Fruit fly (Drosophila melanogaster) whole organism, wandering third instar larva: Measurements from ENCODE around the gene Tango9.
A peak's percentile ranks its signal among the peaks of the same experiment; 100 is the strongest.

Source experiments
- Abd-B ChIP-seq: fragments of >200 bp; optimal IDR thresholded peaks from 2 replicates; lab custom pipeline; 2017; ENCODE audit warnings: missing biosample characterization, missing genetic modification characterization
- CG32264 ChIP-seq: fragments of 200-800 bp; sonication (Bioruptor generic); optimal IDR thresholded peaks from 2 replicates; lab custom pipeline; 2016; ENCODE audit warnings: missing biosample characterization, missing genetic modification characterization
- CG9705 ChIP-seq: fragments of 200-800 bp; sonication (Bioruptor generic); optimal IDR thresholded peaks from 2 replicates; lab custom pipeline; 2018; ENCODE audit warnings: missing biosample characterization, mild to moderate bottlenecking, missing genetic modification characterization
- CrebA ChIP-seq: fragments of 200-800 bp; sonication (Bioruptor generic); optimal IDR thresholded peaks from 2 replicates; lab custom pipeline; 2016; ENCODE audit warnings: missing biosample characterization, mild to moderate bottlenecking, missing genetic modification characterization, borderline replicate concordance
- Dfd ChIP-seq: fragments of >200 bp; optimal IDR thresholded peaks from 2 replicates; lab custom pipeline; 2017; ENCODE audit warnings: missing biosample characterization, missing genetic modification characterization
- Dif ChIP-seq: fragments of 200-275, 200-300 bp; sonication (Bioruptor generic); optimal IDR thresholded peaks from 2 replicates; lab custom pipeline; 2018; ENCODE audit warnings: missing biosample characterization, missing genetic modification characterization; ENCODE audit not compliant: partially characterized antibody
- GATAd ChIP-seq: sonication (Bioruptor generic); optimal IDR thresholded peaks from 2 replicates; lab custom pipeline; 2016; ENCODE audit warnings: missing biosample characterization, missing genetic modification characterization
- HLH106 ChIP-seq: fragments of 200-800 bp; optimal IDR thresholded peaks from 3 replicates; lab custom pipeline; 2019; ENCODE audit warnings: missing biosample characterization, mild to moderate bottlenecking, missing genetic modification characterization, moderate library complexity
- Hnf4 ChIP-seq: fragments of 200-800 bp; sonication (Bioruptor generic); optimal IDR thresholded peaks from 2 replicates; lab custom pipeline; 2016; ENCODE audit warnings: missing biosample characterization, mild to moderate bottlenecking, missing genetic modification characterization
- Hr78 ChIP-seq: fragments of >200 bp; optimal IDR thresholded peaks from 2 replicates; lab custom pipeline; 2017; ENCODE audit warnings: missing biosample characterization, missing genetic modification characterization
- Hr83 ChIP-seq: fragments of 200-300 bp; sonication (Bioruptor generic); optimal IDR thresholded peaks from 2 replicates; lab custom pipeline; 2016; ENCODE audit warnings: missing biosample characterization, mild to moderate bottlenecking, missing genetic modification characterization, moderate library complexity; ENCODE audit not compliant: poor library complexity, severe bottlenecking
- Jra ChIP-seq: sonication (Bioruptor generic); optimal IDR thresholded peaks from 2 replicates; lab custom pipeline; 2016; ENCODE audit warnings: missing biosample characterization, missing genetic modification characterization
- Mio ChIP-seq: sonication (Bioruptor generic); optimal IDR thresholded peaks from 2 replicates; lab custom pipeline; 2016; ENCODE audit warnings: missing biosample characterization, missing genetic modification characterization
- Myc ChIP-seq: fragments of >200 bp; optimal IDR thresholded peaks from 2 replicates; lab custom pipeline; 2017
- N ChIP-seq: fragments of >200 bp; optimal IDR thresholded peaks from 2 replicates; lab custom pipeline; 2018; ENCODE audit warnings: missing biosample characterization, missing external identifiers, missing genetic modification characterization
- OdsH ChIP-seq: fragments of 200-800 bp; sonication (Bioruptor generic); optimal IDR thresholded peaks from 2 replicates; lab custom pipeline; 2016; ENCODE audit warnings: missing biosample characterization, mild to moderate bottlenecking, missing genetic modification characterization
- Rel ChIP-seq, 2 experiments: fragments of 200-800 bp; sonication (Bioruptor generic) in 1 of 2; optimal IDR thresholded peaks; 2 replicates in 1 of 2; 3 replicates in 1 of 2; lab custom pipeline; 2016 to 2019; ENCODE audit warnings: mild to moderate bottlenecking in 2 of 2, missing biosample characterization in 2 of 2, missing genetic modification characterization in 2 of 2, moderate library complexity in 1 of 2
- Sp1 ChIP-seq: fragments of 200-800 bp; sonication (Bioruptor generic); optimal IDR thresholded peaks from 3 replicates; lab custom pipeline; 2019; ENCODE audit warnings: missing biosample characterization, mild to moderate bottlenecking, missing genetic modification characterization, moderate library complexity
- Vsx2 ChIP-seq: fragments of 200-300, 225-300 bp; sonication (Bioruptor generic); optimal IDR thresholded peaks from 2 replicates; lab custom pipeline; 2018; ENCODE audit warnings: missing biosample characterization, missing genetic modification characterization; ENCODE audit not compliant: partially characterized antibody
- br ChIP-seq: fragments of 200-800 bp; sonication (Bioruptor generic); optimal IDR thresholded peaks from 2 replicates; lab custom pipeline; 2016; ENCODE audit warnings: missing biosample characterization, missing genetic modification characterization
- brk ChIP-seq: fragments of 200-800 bp; sonication (Bioruptor generic); optimal IDR thresholded peaks from 2 replicates; lab custom pipeline; 2016; ENCODE audit warnings: missing biosample characterization, mild to moderate bottlenecking, missing genetic modification characterization
- dl ChIP-seq, 2 experiments: fragments of 175-275, 200-275 bp in 1 of 2; fragments of 200-275 bp in 1 of 2; sonication (Bioruptor generic); optimal IDR thresholded peaks; lab custom pipeline; 2018; ENCODE audit warnings: mild to moderate bottlenecking in 2 of 2, missing biosample characterization in 2 of 2, missing genetic modification characterization in 2 of 2, moderate library complexity in 2 of 2; ENCODE audit not compliant: partially characterized antibody in 2 of 2, insufficient read depth in 1 of 2
- dmrt93B ChIP-seq: fragments of 200-800 bp; sonication (Bioruptor generic); optimal IDR thresholded peaks from 2 replicates; lab custom pipeline; 2018; ENCODE audit warnings: missing biosample characterization, mild to moderate bottlenecking, missing genetic modification characterization
- dsf ChIP-seq: sonication (Bioruptor generic); optimal IDR thresholded peaks from 2 replicates; lab custom pipeline; 2016; ENCODE audit warnings: missing biosample characterization, missing genetic modification characterization, borderline replicate concordance
- ey ChIP-seq: fragments of 200-800 bp; sonication (Bioruptor generic); optimal IDR thresholded peaks from 2 replicates; lab custom pipeline; 2016; ENCODE audit warnings: missing biosample characterization, missing genetic modification characterization
- foxo ChIP-seq, 2 experiments: fragments of 200-800 bp; sonication (Bioruptor generic); optimal IDR thresholded peaks; 2 replicates in 1 of 2; 3 replicates in 1 of 2; lab custom pipeline; 2016 to 2017; ENCODE audit warnings: missing biosample characterization in 2 of 2, missing genetic modification characterization in 2 of 2
- fru ChIP-seq: fragments of 200-800 bp; sonication (Bioruptor generic); optimal IDR thresholded peaks from 3 replicates; lab custom pipeline; 2016; ENCODE audit warnings: missing biosample characterization, mild to moderate bottlenecking, missing genetic modification characterization
- h ChIP-seq: fragments of 200-800 bp; sonication (Bioruptor generic); optimal IDR thresholded peaks from 3 replicates; lab custom pipeline; 2016; ENCODE audit warnings: missing biosample characterization, mild to moderate bottlenecking, missing genetic modification characterization
- jim ChIP-seq: fragments of 175-275, 200-325 bp; sonication (Bioruptor generic); optimal IDR thresholded peaks from 2 replicates; lab custom pipeline; 2016; ENCODE audit warnings: missing biosample characterization, mild to moderate bottlenecking, missing genetic modification characterization
- lola ChIP-seq: fragments of >200 bp; optimal IDR thresholded peaks from 2 replicates; lab custom pipeline; 2017; ENCODE audit warnings: missing biosample characterization, missing genetic modification characterization
- pan ChIP-seq: fragments of >200 bp; optimal IDR thresholded peaks from 2 replicates; lab custom pipeline; 2017
- psq ChIP-seq: fragments of 200-800 bp; sonication (Bioruptor generic); optimal IDR thresholded peaks from 3 replicates; lab custom pipeline; 2017; ENCODE audit warnings: missing biosample characterization, mild to moderate bottlenecking, missing genetic modification characterization, moderate library complexity
- rgr ChIP-seq: fragments of 200-800 bp; sonication (Bioruptor generic); optimal IDR thresholded peaks from 3 replicates; lab custom pipeline; 2016; ENCODE audit warnings: missing biosample characterization, mild to moderate bottlenecking, missing genetic modification characterization
- sage ChIP-seq: fragments of 200-800 bp; sonication (Bioruptor generic); optimal IDR thresholded peaks from 2 replicates; lab custom pipeline; 2016; ENCODE audit warnings: missing biosample characterization, mild to moderate bottlenecking, missing genetic modification characterization
- sv ChIP-seq: fragments of 200-800 bp; sonication (Bioruptor generic); optimal IDR thresholded peaks from 3 replicates; lab custom pipeline; 2016; ENCODE audit warnings: missing biosample characterization, missing genetic modification characterization
- tai ChIP-seq: sonication (Bioruptor generic); optimal IDR thresholded peaks from 2 replicates; lab custom pipeline; 2016; ENCODE audit warnings: missing biosample characterization, missing genetic modification characterization
- usp ChIP-seq: fragments of >200 bp; optimal IDR thresholded peaks from 2 replicates; lab custom pipeline; 2017; ENCODE audit warnings: missing biosample characterization, missing genetic modification characterization
- woc ChIP-seq: sonication (Bioruptor generic); optimal IDR thresholded peaks from 2 replicates; lab custom pipeline; 2016; ENCODE audit warnings: missing biosample characterization, mild to moderate bottlenecking, missing genetic modification characterization

The Tango9 gene

dm6 chr3R:11998130-11998529, 23.4 kb upstream of the Tango9 start:
- no peak for TF ChIP-seq usp (GFP tag; lab: Kevin White, UChicago)
- peak; percentile 39 for TF ChIP-seq Dfd (GFP tag; lab: Kevin White, UChicago)
- TF ChIP-seq brk (GFP tag; lab: Kevin White, UChicago) = no peak
- no peak for TF ChIP-seq N (GFP tag; lab: Kevin White, UChicago)
- TF ChIP-seq tai = no peak

dm6 chr3R:11992934-11993670, 18.4 kb upstream of the Tango9 start, which contains the start of gene mfas:
mfas (minus strand) TSS chr3R:11993315.
- TF ChIP-seq tai (peak; percentile 18), dl (GFP tag; optimal IDR thresholded peaks at IDR 0.05; lab: Kevin White, UChicago; ENCODE audit: insufficient read depth in 1 of 2, partially characterized antibody in 2 of 2) (no peak), CrebA (GFP tag; lab: Kevin White, UChicago) (no peak), sv (GFP tag; lab: Kevin White, UChicago) (no peak), CG9705 (no peak), Rel (GFP tag; optimal IDR thresholded peaks at IDR 0.05; lab: Kevin White, UChicago) (no peak), Rel (tag; optimal IDR thresholded peaks at IDR 0.05; lab: Kevin White, UChicago) (no peak), jim (GFP tag; lab: Kevin White, UChicago) (no peak), Mio (GFP tag; lab: Kevin White, UChicago) (no peak), Abd-B (no peak), GATAd (GFP tag; lab: Kevin White, UChicago) (no peak), CG32264 (GFP tag; lab: Kevin White, UChicago) (no peak), Vsx2 (GFP tag; lab: Kevin White, UChicago) (no peak), psq (GFP tag; lab: Kevin White, UChicago) (no peak), dmrt93B (GFP tag; lab: Kevin White, UChicago) (no peak), rgr (GFP tag; lab: Kevin White, UChicago) (peak; percentile 22), br (GFP tag; lab: Kevin White, UChicago) (peak; percentile 6), fru (GFP tag; lab: Kevin White, UChicago) (peak; percentile 58), ey (no peak), N (GFP tag; lab: Kevin White, UChicago) (no peak), Hnf4 (GFP tag; lab: Kevin White, UChicago) (no peak), dsf (GFP tag; lab: Kevin White, UChicago) (no peak), OdsH (GFP tag; lab: Kevin White, UChicago) (no peak), pan (lab: Kevin White, UChicago) (no peak), lola (GFP tag; lab: Kevin White, UChicago) (no peak), woc (GFP tag; lab: Kevin White, UChicago) (no peak), brk (GFP tag; lab: Kevin White, UChicago) (no peak), usp (GFP tag; lab: Kevin White, UChicago) (no peak), h (peak; percentile 4), Myc (lab: Kevin White, UChicago) (no peak), sage (no peak), Sp1 (no peak), Dif (GFP tag; lab: Kevin White, UChicago) (no peak), Hr83 (GFP tag; lab: Kevin White, UChicago) (peak; percentile 49), Dfd (GFP tag; lab: Kevin White, UChicago) (no peak), Jra (GFP tag; lab: Kevin White, UChicago) (peak; percentile 14), foxo (GFP tag; optimal IDR thresholded peaks at IDR 0.05; lab: Kevin White, UChicago) (no peak), HLH106 (tag; lab: Kevin White, UChicago) (no peak), Hr78 (GFP tag; lab: Kevin White, UChicago) (no peak)
- TF ChIP-seq, all 38 proteins: peak for 7
